Fruit fly (Drosophila melanogaster) whole organism, embryonic: Measurements from ENCODE around the gene Iris.
A peak's percentile ranks its signal among the peaks of the same experiment; 100 is the strongest.

Experiments
- ATbp ChIP-seq: fragments of 200-800 bp; sonication (Bioruptor generic); optimal IDR thresholded peaks from 2 replicates; lab custom pipeline; 2017; ENCODE audit warnings: missing biosample characterization, mild to moderate bottlenecking, missing genetic modification characterization, missing genetic modification reagents
- Abd-B ChIP-seq: fragments of 200-800 bp; sonication (Bioruptor generic); optimal IDR thresholded peaks from 2 replicates; lab custom pipeline; 2018; ENCODE audit warnings: missing biosample characterization, mild to moderate bottlenecking, missing genetic modification characterization, moderate library complexity
- B-H1 ChIP-seq: fragments of 200-800 bp; sonication (Bioruptor generic); IDR thresholded peaks from 3 replicates; pipeline ENCODE4 v1.3.6; 2022; ENCODE audit warnings: missing biosample characterization, missing genetic modification characterization
- Bdp1 ChIP-seq: fragments of 200-800 bp; sonication (Bioruptor generic); optimal IDR thresholded peaks from 3 replicates; lab custom pipeline; 2016; ENCODE audit warnings: missing biosample characterization, missing genetic modification characterization
- CG11398 ChIP-seq: fragments of 200-800 bp; sonication (Bioruptor generic); optimal IDR thresholded peaks from 2 replicates; lab custom pipeline; 2016; ENCODE audit warnings: missing biosample characterization, missing genetic modification characterization
- CG18764 ChIP-seq: fragments of 200-800 bp; sonication (Bioruptor generic); optimal IDR thresholded peaks from 3 replicates; lab custom pipeline; 2016; ENCODE audit warnings: missing biosample characterization, missing genetic modification characterization
- CG2712 ChIP-seq: fragments of 200-800 bp; optimal IDR thresholded peaks from 3 replicates; lab custom pipeline; 2019; ENCODE audit warnings: missing biosample characterization, mild to moderate bottlenecking, missing genetic modification characterization, moderate library complexity
- CG30020 ChIP-seq: fragments of 200-800 bp; optimal IDR thresholded peaks from 2 replicates; lab custom pipeline; 2019; ENCODE audit warnings: missing biosample characterization, mild to moderate bottlenecking, missing genetic modification characterization, moderate library complexity
- CG30431 ChIP-seq: fragments of 200-800 bp; sonication (Bioruptor generic); optimal IDR thresholded peaks from 2 replicates; lab custom pipeline; 2017; ENCODE audit warnings: missing biosample characterization, missing genetic modification characterization
- CG32772 ChIP-seq: fragments of 200-800 bp; sonication (Bioruptor generic); IDR thresholded peaks from 2 replicates; pipeline ENCODE4 v1.3.6; 2022; ENCODE audit warnings: missing biosample characterization, missing genetic modification characterization
- CG3281 ChIP-seq: fragments of 200-800 bp; sonication (Bioruptor generic); optimal IDR thresholded peaks from 3 replicates; lab custom pipeline; 2017; ENCODE audit warnings: missing biosample characterization, mild to moderate bottlenecking, missing genetic modification characterization
- CG34422 ChIP-seq: fragments of 200-800 bp; sonication (Bioruptor generic); IDR thresholded peaks from 3 replicates; pipeline ENCODE4 v1.3.6; 2022; ENCODE audit warnings: missing biosample characterization, missing genetic modification characterization
- CG3726 ChIP-seq: fragments of 200-800 bp; sonication (Bioruptor generic); IDR thresholded peaks from 3 replicates; pipeline ENCODE4, ENCODE4 v1.3.6; 2022; ENCODE audit warnings: missing biosample characterization, missing genetic modification characterization
- CG43689 ChIP-seq: fragments of 200-800 bp; sonication (Bioruptor generic); IDR thresholded peaks from 2 replicates; pipeline ENCODE4 v1.3.6; 2022; ENCODE audit warnings: missing biosample characterization, missing genetic modification characterization
- CG4424 ChIP-seq: fragments of 200-800 bp; sonication (Bioruptor generic); optimal IDR thresholded peaks from 3 replicates; lab custom pipeline; 2016; ENCODE audit warnings: missing biosample characterization, missing genetic modification characterization
- CG4730 ChIP-seq: fragments of 200-800 bp; sonication (Bioruptor generic); IDR thresholded peaks from 2 replicates; pipeline ENCODE4 v1.3.6; 2022; ENCODE audit warnings: missing biosample characterization, missing genetic modification characterization
- CG6813 ChIP-seq: fragments of 200-800 bp; sonication (Bioruptor generic); optimal IDR thresholded peaks from 2 replicates; lab custom pipeline; 2017; ENCODE audit warnings: missing biosample characterization, missing genetic modification characterization, mild to moderate bottlenecking, moderate library complexity, missing genetic modification reagents
- CG7786 ChIP-seq: fragments of 200-800 bp; sonication (Bioruptor generic); optimal IDR thresholded peaks from 2 replicates; lab custom pipeline; 2016; ENCODE audit warnings: missing biosample characterization, missing genetic modification characterization
- CG7839 ChIP-seq: fragments of 200-800 bp; sonication (Bioruptor generic); optimal IDR thresholded peaks from 3 replicates; lab custom pipeline; 2018; ENCODE audit warnings: missing biosample characterization, mild to moderate bottlenecking, missing genetic modification characterization, moderate library complexity
- CG8359 ChIP-seq: fragments of 200-800 bp; sonication (Bioruptor generic); optimal IDR thresholded peaks from 2 replicates; lab custom pipeline; 2017; ENCODE audit warnings: missing biosample characterization, mild to moderate bottlenecking, missing genetic modification characterization, borderline replicate concordance
- CTCF ChIP-seq: fragments of 200-800 bp; sonication (Bioruptor generic); optimal IDR thresholded peaks from 2 replicates; lab custom pipeline; 2017; ENCODE audit warnings: missing biosample characterization, mild to moderate bottlenecking, missing genetic modification characterization, moderate library complexity
- CoRest ChIP-seq: fragments of 200-800 bp; sonication (Bioruptor generic); optimal IDR thresholded peaks from 3 replicates; lab custom pipeline; 2018; ENCODE audit warnings: missing biosample characterization, mild to moderate bottlenecking, missing genetic modification characterization, moderate library complexity
- D19B ChIP-seq: fragments of 200-800 bp; sonication (Bioruptor generic); optimal IDR thresholded peaks from 2 replicates; lab custom pipeline; 2017; ENCODE audit warnings: missing biosample characterization, mild to moderate bottlenecking, missing genetic modification characterization
- Dip3 ChIP-seq: fragments of 200-800 bp; sonication (Bioruptor generic); optimal IDR thresholded peaks from 3 replicates; lab custom pipeline; 2016; ENCODE audit warnings: missing biosample characterization, missing genetic modification characterization
- Drgx ChIP-seq: fragments of 200-800 bp; sonication (Bioruptor generic); IDR thresholded peaks from 2 replicates; pipeline ENCODE4 v1.3.6; 2022; ENCODE audit warnings: missing biosample characterization, missing genetic modification characterization
- Fer1 ChIP-seq: fragments of 200-800 bp; sonication (Bioruptor generic); optimal IDR thresholded peaks from 2 replicates; lab custom pipeline; 2017; ENCODE audit warnings: missing biosample characterization, mild to moderate bottlenecking, missing genetic modification characterization
- H15 ChIP-seq: fragments of 200-800 bp; sonication (Bioruptor generic); IDR thresholded peaks from 3 replicates; pipeline ENCODE4 v1.3.6; 2022; ENCODE audit warnings: missing biosample characterization, missing genetic modification characterization
- HLH54F ChIP-seq: fragments of 200-800 bp; sonication (Bioruptor generic); optimal IDR thresholded peaks from 3 replicates; lab custom pipeline; 2016; ENCODE audit warnings: missing biosample characterization, missing genetic modification characterization
- Hsf ChIP-seq: fragments of 200-800 bp; sonication (Bioruptor generic); optimal IDR thresholded peaks from 3 replicates; lab custom pipeline; 2016; ENCODE audit warnings: missing biosample characterization, missing genetic modification characterization
- NfI ChIP-seq: fragments of 200-800 bp; sonication (Bioruptor generic); optimal IDR thresholded peaks from 3 replicates; lab custom pipeline; 2018; ENCODE audit warnings: missing biosample characterization, mild to moderate bottlenecking, missing genetic modification characterization, moderate library complexity
- Optix ChIP-seq: fragments of 200-800 bp; sonication (Bioruptor generic); IDR thresholded peaks from 3 replicates; pipeline ENCODE4 v1.3.6; 2022; ENCODE audit warnings: missing biosample characterization, missing genetic modification characterization
- Rx ChIP-seq: fragments of 200-800 bp; sonication (Bioruptor generic); IDR thresholded peaks from 2 replicates; pipeline ENCODE4 v1.3.6; 2022; ENCODE audit warnings: missing biosample characterization, missing genetic modification characterization
- Xrp1 ChIP-seq: fragments of 200-800 bp; sonication (Bioruptor generic); IDR thresholded peaks from 2 replicates; pipeline ENCODE4 v1.3.6; 2022; ENCODE audit warnings: missing biosample characterization, missing genetic modification characterization
- abd-A ChIP-seq: fragments of 200-800 bp; sonication (Bioruptor generic); optimal IDR thresholded peaks from 3 replicates; lab custom pipeline; 2019; ENCODE audit warnings: missing biosample characterization, mild to moderate bottlenecking, missing genetic modification characterization, moderate library complexity
- ash1 ChIP-seq: fragments of 200-800 bp; sonication (Bioruptor generic); optimal IDR thresholded peaks from 2 replicates; lab custom pipeline; 2018; ENCODE audit warnings: missing biosample characterization, mild to moderate bottlenecking, missing genetic modification characterization
- crp ChIP-seq, 2 experiments: fragments of 200-800 bp; sonication (Bioruptor generic); optimal IDR thresholded peaks; 2 replicates in 1 of 2; 3 replicates in 1 of 2; lab custom pipeline; 2017; ENCODE audit warnings: missing biosample characterization in 2 of 2, missing genetic modification characterization in 2 of 2, mild to moderate bottlenecking in 1 of 2, moderate library complexity in 1 of 2
- esg ChIP-seq: fragments of 200-800 bp; sonication (Bioruptor generic); conservative IDR thresholded peaks from 2 replicates; pipeline ENCODE4 v1.3.6; 2022; ENCODE audit warnings: missing biosample characterization, missing genetic modification characterization
- eyg ChIP-seq: fragments of 200-800 bp; sonication (Bioruptor generic); optimal IDR thresholded peaks from 3 replicates; lab custom pipeline; 2016; ENCODE audit warnings: missing biosample characterization, missing genetic modification characterization
- fu2 ChIP-seq: fragments of 200-800 bp; sonication (Bioruptor generic); optimal IDR thresholded peaks from 2 replicates; lab custom pipeline; 2016; ENCODE audit warnings: missing biosample characterization, missing genetic modification characterization
- gsb ChIP-seq: fragments of 200-800 bp; sonication (Bioruptor generic); IDR thresholded peaks from 2 replicates; pipeline ENCODE4 v1.3.6; 2022; ENCODE audit warnings: missing biosample characterization, missing genetic modification characterization
- her ChIP-seq: fragments of 200-800 bp; sonication (Bioruptor generic); optimal IDR thresholded peaks from 2 replicates; lab custom pipeline; 2016; ENCODE audit warnings: missing biosample characterization, missing genetic modification characterization
- jumu ChIP-seq: fragments of 200-800 bp; sonication (Bioruptor generic); optimal IDR thresholded peaks from 3 replicates; lab custom pipeline; 2016; ENCODE audit warnings: missing biosample characterization, missing genetic modification characterization
- knrl ChIP-seq: fragments of 200-800 bp; sonication (Bioruptor generic); IDR thresholded peaks from 3 replicates; pipeline ENCODE4 v1.3.6; 2022; ENCODE audit warnings: missing biosample characterization, missing genetic modification characterization; ENCODE audit not compliant: partially characterized antibody
- nmo ChIP-seq: fragments of 200-800 bp; sonication (Bioruptor generic); optimal IDR thresholded peaks from 2 replicates; lab custom pipeline; 2018; ENCODE audit warnings: missing biosample characterization, mild to moderate bottlenecking, missing genetic modification characterization, moderate library complexity
- onecut ChIP-seq: fragments of 200-800 bp; sonication (Bioruptor generic); IDR thresholded peaks from 2 replicates; pipeline ENCODE4 v1.3.6; 2022; ENCODE audit warnings: missing biosample characterization, missing genetic modification characterization
- org-1 ChIP-seq: fragments of 200-800 bp; sonication (Bioruptor generic); optimal IDR thresholded peaks from 2 replicates; lab custom pipeline; 2017; ENCODE audit warnings: missing biosample characterization, missing genetic modification characterization
- ranshi ChIP-seq: fragments of 200-800 bp; sonication (Bioruptor generic); IDR thresholded peaks from 2 replicates; pipeline ENCODE4 v1.3.6; 2022; ENCODE audit warnings: missing biosample characterization, missing genetic modification characterization
- rib ChIP-seq: fragments of 200-800 bp; sonication (Bioruptor generic); IDR thresholded peaks from 2 replicates; pipeline ENCODE4 v1.3.6; 2022; ENCODE audit warnings: missing biosample characterization, missing genetic modification characterization
- sd ChIP-seq: fragments of 200-800 bp; sonication (Bioruptor generic); optimal IDR thresholded peaks from 3 replicates; lab custom pipeline; 2018; ENCODE audit warnings: missing biosample characterization, mild to moderate bottlenecking, missing genetic modification characterization, moderate library complexity
- seq ChIP-seq: fragments of 200-800 bp; sonication (Bioruptor generic); IDR thresholded peaks from 2 replicates; pipeline ENCODE4 v1.3.6; 2022; ENCODE audit warnings: missing biosample characterization, missing genetic modification characterization
- slou ChIP-seq: fragments of 200-800 bp; sonication (Bioruptor generic); optimal IDR thresholded peaks from 3 replicates; lab custom pipeline; 2016; ENCODE audit warnings: missing biosample characterization, missing genetic modification characterization
- usp ChIP-seq: fragments of >200 bp; optimal IDR thresholded peaks from 2 replicates; lab custom pipeline; 2017; ENCODE audit warnings: missing biosample characterization, missing genetic modification characterization

The Iris gene

dm6 chr2L:1172704-1173107 lies 38.8 kb upstream of the Iris start, which contains the start of the genes Charon and CG4887 (continued):
- TF ChIP-seq CG34422: peak; percentile 88
- TF ChIP-seq NfI (GFP tag; lab: Kevin White, UChicago): peak; percentile 85
- TF ChIP-seq Bdp1 (GFP tag; lab: Kevin White, UChicago): peak; percentile 71
- TF ChIP-seq rib (GFP tag; lab: Robert Waterston, UW): peak; percentile 66
- TF ChIP-seq CTCF: no peak
- peak; percentile 84 for TF ChIP-seq esg
- TF ChIP-seq ash1: no peak
- peak; percentile 70 for TF ChIP-seq eyg
- TF ChIP-seq abd-A (tag; lab: Kevin White, UChicago): no peak
- TF ChIP-seq Optix (GFP tag; lab: Robert Waterston, UW): peak; percentile 32; the same call in 1 of the 3 replicates
- peak; percentile 80; the same call in 1 of the 2 replicates for TF ChIP-seq ranshi (GFP tag; lab: Robert Waterston, UW)
- TF ChIP-seq CG4424 (GFP tag; lab: Kevin White, UChicago): peak; percentile 89
- peak; percentile 86 for TF ChIP-seq Fer1 (GFP tag; lab: Kevin White, UChicago)
- peak; percentile 87 for TF ChIP-seq fu2
- TF ChIP-seq Hsf (GFP tag; lab: Kevin White, UChicago): peak; percentile 89
- TF ChIP-seq CG30020: no peak
- peak; percentile 90 for TF ChIP-seq HLH54F
- peak; percentile 46; the same call in 1 of the 2 replicates for TF ChIP-seq Drgx
- TF ChIP-seq CoRest (tag; lab: Kevin White, UChicago): peak; percentile 92
- no peak for TF ChIP-seq CG43689 (GFP tag; lab: Robert Waterston, UW)
- no peak for TF ChIP-seq sd
- TF ChIP-seq CG30431: peak; percentile 57
- TF ChIP-seq knrl (GFP tag; lab: Robert Waterston, UW): peak; percentile 85; the same call in 2 of the 3 replicates
- no peak for TF ChIP-seq D19B (GFP tag; lab: Kevin White, UChicago)
- peak; percentile 88 for TF ChIP-seq CG7786
- peak; percentile 61 for TF ChIP-seq Rx
- peak; percentile 89 for TF ChIP-seq jumu (GFP tag; lab: Kevin White, UChicago)
- peak; percentile 87 for TF ChIP-seq Abd-B (GFP tag; lab: Kevin White, UChicago)
- peak; percentile 67 for TF ChIP-seq CG11398 (GFP tag; lab: Kevin White, UChicago)
- TF ChIP-seq CG3726 (GFP tag; lab: Robert Waterston, UW): no peak; the same call in 1 of the 3 replicates
- peak; percentile 83 for TF ChIP-seq CG2712 (tag; lab: Kevin White, UChicago)
- TF ChIP-seq CG8359 (GFP tag; lab: Kevin White, UChicago): no peak
- no peak for TF ChIP-seq CG7839
- TF ChIP-seq B-H1 (GFP tag; lab: Robert Waterston, UW): peak; percentile 35; the same call in 1 of the 3 replicates
- peak; percentile 72; the same call in 1 of the 3 replicates for TF ChIP-seq H15
- no peak for TF ChIP-seq gsb
- TF ChIP-seq her (GFP tag; lab: Kevin White, UChicago): peak; percentile 27
- TF ChIP-seq Xrp1 (GFP tag; lab: Robert Waterston, UW): peak; percentile 86
- peak; percentile 91 for TF ChIP-seq Dip3
- peak; percentile 69 for TF ChIP-seq seq
- peak; percentile 64 for TF ChIP-seq CG4730
- peak; percentile 80 for TF ChIP-seq CG3281
- no peak for TF ChIP-seq CG18764
- TF ChIP-seq usp (GFP tag; lab: Kevin White, UChicago): no peak
- peak; percentile 51 for TF ChIP-seq org-1 (GFP tag; lab: Kevin White, UChicago)
- no peak for TF ChIP-seq CG6813 (GFP tag; lab: Kevin White, UChicago)
- peak; percentile 41 for TF ChIP-seq ATbp (GFP tag; lab: Kevin White, UChicago)
- TF ChIP-seq CG32772 (GFP tag; lab: Robert Waterston, UW): peak; percentile 89
- TF ChIP-seq crp (GFP tag; optimal IDR thresholded peaks at IDR 0.05; lab: Kevin White, UChicago): peak in 1 of 2 experiments; percentile 52
- peak; percentile 89 for TF ChIP-seq nmo
- peak; percentile 84 for TF ChIP-seq slou (GFP tag; lab: Kevin White, UChicago)
- peak; percentile 56 for TF ChIP-seq onecut (GFP tag; lab: Robert Waterston, UW)
